Worm (Caenorhabditis elegans) whole organism, late embryonic: ENCODE results near the gene sri-42.

Experiments
- ama-1 ChIP-seq: fragments of 150-350 bp; optimal IDR thresholded peaks from 2 replicates; lab custom pipeline; 2014
- fkh-10 ChIP-seq: fragments of 150-350 bp; optimal IDR thresholded peaks from 2 replicates; lab custom pipeline; 2014; ENCODE audit warnings: missing biosample characterization, missing genetic modification reagents, missing genetic modification characterization
- gmeb-2 ChIP-seq: sonication (generic microtip); optimal IDR thresholded peaks from 2 replicates; lab custom pipeline; 2016; ENCODE audit warnings: missing genetic modification characterization, inconsistent platforms, missing compliant biosample characterization
- nfya-1 ChIP-seq: sonication (generic microtip); optimal IDR thresholded peaks from 2 replicates; lab custom pipeline; 2017; ENCODE audit warnings: missing genetic modification characterization, mild to moderate bottlenecking, missing compliant biosample characterization, antibody characterized with exemption, moderate library complexity
- npax-4 ChIP-seq: sonication (generic microtip); optimal IDR thresholded peaks from 2 replicates; lab custom pipeline; 2016; ENCODE audit warnings: missing genetic modification characterization, missing compliant biosample characterization
- pag-3 ChIP-seq: sonication (generic microtip); optimal IDR thresholded peaks from 2 replicates; lab custom pipeline; 2016; ENCODE audit warnings: missing compliant biosample characterization, missing genetic modification characterization, borderline replicate concordance
- pat-9 ChIP-seq: fragments of 200-800 bp; sonication (Bioruptor generic); optimal IDR thresholded peaks from 2 replicates; lab custom pipeline; 2018; ENCODE audit warnings: mild to moderate bottlenecking, missing genetic modification characterization, moderate library complexity, missing compliant biosample characterization
- pqm-1 ChIP-seq: sonication (generic microtip); optimal IDR thresholded peaks from 2 replicates; lab custom pipeline; 2016; ENCODE audit warnings: missing genetic modification characterization, missing compliant biosample characterization
- sdc-2 ChIP-seq: sonication (generic microtip); optimal IDR thresholded peaks from 2 replicates; lab custom pipeline; 2016; ENCODE audit warnings: missing genotype, missing genetic modification characterization, missing compliant biosample characterization

DNA sequence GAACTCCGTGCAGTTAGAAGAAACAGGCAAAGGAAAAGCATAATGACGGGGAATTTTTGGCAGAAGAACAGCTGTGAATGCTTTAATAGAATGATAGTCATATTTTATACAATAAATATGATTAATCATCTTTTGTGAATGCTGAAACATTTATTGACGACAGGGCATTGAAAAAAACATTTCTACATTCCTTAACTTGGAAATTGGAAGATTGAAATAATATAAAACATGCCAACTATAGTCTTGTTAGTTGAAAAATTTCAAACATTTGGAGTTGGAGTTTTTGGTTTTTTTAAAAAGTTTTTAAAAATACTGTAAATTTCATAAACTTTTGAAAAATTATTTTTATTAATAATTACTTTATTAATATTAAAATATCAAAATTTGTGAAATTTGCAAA lies 45.9 kb downstream of the sri-42 start, which contains the start of gene Y25C1A.14:
- TF ChIP-seq sdc-2 (no peak), fkh-10 (GFP tag; lab: Kevin White, UChicago) (no peak), pag-3 (tag; lab: Kevin White, UChicago) (no peak), npax-4 (tag; lab: Kevin White, UChicago) (no peak), nfya-1 (tag; lab: Kevin White, UChicago) (no peak), ama-1 (lab: Kevin White, UChicago) (no peak), pqm-1 (tag; lab: Kevin White, UChicago) (no peak), pat-9 (no peak), gmeb-2 (tag; lab: Kevin White, UChicago) (no peak)
